Worm (Caenorhabditis elegans) whole organism, mixed stage, embryonic: ENCODE measurements around the gene Y17D7C.6.
A peak's percentile ranks its signal among the peaks of the same experiment; 100 is the strongest.

Experiments used
- M03D4.4 ChIP-seq: sonication (generic microtip); optimal IDR thresholded peaks from 2 replicates; lab custom pipeline; 2017; ENCODE audit warnings: mild to moderate bottlenecking, missing genetic modification characterization, missing compliant biosample characterization
- bed-3 ChIP-seq: fragments of 200-800 bp; sonication (Bioruptor generic); optimal IDR thresholded peaks from 3 replicates; lab custom pipeline; 2018; ENCODE audit warnings: mild to moderate bottlenecking, missing genetic modification characterization, moderate library complexity, missing compliant biosample characterization
- blmp-1 ChIP-seq: fragments of 150-350 bp; optimal IDR thresholded peaks from 2 replicates; lab custom pipeline; 2014; ENCODE audit warnings: missing biosample characterization, missing genetic modification characterization
- ceh-39 ChIP-seq: fragments of 150-350 bp; optimal IDR thresholded peaks from 2 replicates; lab custom pipeline; 2014; ENCODE audit warnings: missing biosample characterization, missing genetic modification characterization
- ceh-43 ChIP-seq: fragments of 200-800 bp; sonication (Bioruptor generic); optimal IDR thresholded peaks from 2 replicates; lab custom pipeline; 2018; ENCODE audit warnings: mild to moderate bottlenecking, missing genetic modification characterization, moderate library complexity, missing compliant biosample characterization
- ceh-83 ChIP-seq: fragments of 200-800 bp; sonication (Bioruptor generic); optimal IDR thresholded peaks from 2 replicates; lab custom pipeline; 2018; ENCODE audit warnings: mild to moderate bottlenecking, missing genetic modification characterization, missing compliant biosample characterization
- ces-1 ChIP-seq: fragments of 150-350 bp; optimal IDR thresholded peaks from 2 replicates; lab custom pipeline; 2014; ENCODE audit warnings: missing biosample characterization, missing genetic modification reagents, missing genetic modification characterization
- cnd-1 ChIP-seq: fragments of 200-800 bp; sonication (Bioruptor generic); optimal IDR thresholded peaks from 2 replicates; lab custom pipeline; 2018; ENCODE audit warnings: mild to moderate bottlenecking, missing genetic modification characterization, missing compliant biosample characterization
- drap-1 ChIP-seq: fragments of 200-800 bp; sonication (Bioruptor generic); optimal IDR thresholded peaks from 3 replicates; lab custom pipeline; 2018; ENCODE audit warnings: mild to moderate bottlenecking, missing genetic modification characterization, missing compliant biosample characterization
- elt-1 ChIP-seq: sonication (generic microtip); optimal IDR thresholded peaks from 2 replicates; lab custom pipeline; 2017; ENCODE audit warnings: missing genetic modification characterization, mild to moderate bottlenecking, missing compliant biosample characterization, antibody characterized with exemption, moderate library complexity, borderline replicate concordance; ENCODE audit not compliant: insufficient read depth
- elt-3 ChIP-seq: fragments of 150-350 bp; optimal IDR thresholded peaks from 2 replicates; lab custom pipeline; 2014; ENCODE audit warnings: missing biosample characterization, missing genetic modification characterization
- flh-1 ChIP-seq: fragments of 200-800 bp; sonication (Bioruptor generic); optimal IDR thresholded peaks from 2 replicates; lab custom pipeline; 2018; ENCODE audit warnings: mild to moderate bottlenecking, missing genetic modification characterization, moderate library complexity, missing compliant biosample characterization
- ham-2 ChIP-seq: fragments of 200-800 bp; sonication (Bioruptor generic); optimal IDR thresholded peaks from 2 replicates; lab custom pipeline; 2018; ENCODE audit warnings: mild to moderate bottlenecking, missing genetic modification characterization, missing compliant biosample characterization
- hlh-1 ChIP-seq: fragments of 150-350 bp; optimal IDR thresholded peaks from 2 replicates; lab custom pipeline; 2014; ENCODE audit warnings: missing biosample characterization, missing genetic modification reagents, missing genetic modification characterization
- lin-13 ChIP-seq: fragments of 150-350 bp; optimal IDR thresholded peaks from 2 replicates; lab custom pipeline; 2014; ENCODE audit warnings: missing biosample characterization, missing genetic modification characterization
- lin-32 ChIP-seq: fragments of 200-800 bp; sonication (Bioruptor generic); optimal IDR thresholded peaks from 2 replicates; lab custom pipeline; 2018; ENCODE audit warnings: mild to moderate bottlenecking, missing genetic modification characterization, missing compliant biosample characterization
- lsy-2 ChIP-seq: fragments of 150-350 bp; optimal IDR thresholded peaks from 2 replicates; lab custom pipeline; 2014; ENCODE audit warnings: missing biosample characterization, missing genetic modification characterization
- mab-5 ChIP-seq: fragments of 150-350 bp; optimal IDR thresholded peaks from 2 replicates; lab custom pipeline; 2014; ENCODE audit warnings: missing biosample characterization, missing genetic modification characterization
- mep-1 ChIP-seq: fragments of 150-350 bp; optimal IDR thresholded peaks from 2 replicates; lab custom pipeline; 2017; ENCODE audit warnings: missing biosample characterization, missing genetic modification reagents, missing genetic modification characterization, inconsistent platforms
- mls-2 ChIP-seq: sonication (generic microtip); optimal IDR thresholded peaks from 2 replicates; lab custom pipeline; 2016; ENCODE audit warnings: mild to moderate bottlenecking, missing genetic modification characterization, moderate library complexity, missing compliant biosample characterization
- nhr-12 ChIP-seq: fragments of 150-350 bp; optimal IDR thresholded peaks from 2 replicates; lab custom pipeline; 2014; ENCODE audit warnings: missing biosample characterization, missing genetic modification characterization
- nhr-2 ChIP-seq: fragments of 150-350 bp; optimal IDR thresholded peaks from 2 replicates; lab custom pipeline; 2014; ENCODE audit warnings: missing biosample characterization, missing genetic modification characterization
- nhr-237 ChIP-seq: fragments of 150-350 bp; optimal IDR thresholded peaks from 2 replicates; lab custom pipeline; 2014; ENCODE audit warnings: missing biosample characterization, missing genetic modification characterization
- nhr-28 ChIP-seq: fragments of 150-350 bp; optimal IDR thresholded peaks from 2 replicates; lab custom pipeline; 2014; ENCODE audit warnings: missing biosample characterization, missing genetic modification characterization
- nhr-76 ChIP-seq: sonication (generic microtip); optimal IDR thresholded peaks from 2 replicates; lab custom pipeline; 2017; ENCODE audit warnings: missing biosample characterization, missing genetic modification characterization
- pha-4 ChIP-seq: fragments of 150-350 bp; optimal IDR thresholded peaks from 2 replicates; lab custom pipeline; 2018; ENCODE audit warnings: missing biosample characterization, missing genetic modification reagents, missing genetic modification characterization
- sem-2 ChIP-seq: fragments of 200-800 bp; sonication (Bioruptor generic); optimal IDR thresholded peaks from 2 replicates; lab custom pipeline; 2018; ENCODE audit warnings: mild to moderate bottlenecking, missing genetic modification characterization, missing compliant biosample characterization
- snpc-4 ChIP-seq: fragments of 150-350 bp; optimal IDR thresholded peaks from 2 replicates; lab custom pipeline; 2014; ENCODE audit warnings: missing biosample characterization, missing genetic modification characterization
- sptf-1 ChIP-seq: sonication (generic microtip); optimal IDR thresholded peaks from 2 replicates; lab custom pipeline; 2017; ENCODE audit warnings: mild to moderate bottlenecking, missing genetic modification characterization, moderate library complexity, missing compliant biosample characterization
- tbx-8 ChIP-seq: fragments of 200-800 bp; sonication (Bioruptor generic); optimal IDR thresholded peaks from 2 replicates; lab custom pipeline; 2018; ENCODE audit warnings: mild to moderate bottlenecking, missing genetic modification characterization, moderate library complexity, missing compliant biosample characterization
- unc-120 ChIP-seq: sonication (generic microtip); optimal IDR thresholded peaks from 2 replicates; lab custom pipeline; 2017; ENCODE audit warnings: missing genetic modification characterization, missing compliant biosample characterization; ENCODE audit not compliant: poor library complexity, severe bottlenecking
- unc-39 ChIP-seq: fragments of 150-350 bp; optimal IDR thresholded peaks from 2 replicates; lab custom pipeline; 2014; ENCODE audit warnings: missing biosample characterization, missing genetic modification characterization
- unc-62 ChIP-seq: fragments of 150-350 bp; optimal IDR thresholded peaks from 2 replicates; lab custom pipeline; 2014; ENCODE audit warnings: missing biosample characterization, missing genetic modification reagents, missing genetic modification characterization
- zip-8 ChIP-seq: fragments of 150-350 bp; optimal IDR thresholded peaks from 2 replicates; lab custom pipeline; 2014; ENCODE audit warnings: missing biosample characterization, missing genetic modification characterization
- ztf-11 ChIP-seq: fragments of 150-350 bp; optimal IDR thresholded peaks from 2 replicates; lab custom pipeline; 2014; ENCODE audit warnings: missing biosample characterization, missing genetic modification characterization

The Y17D7C.6 gene

ce11 chrV:18719956-18720489 lies 10.4 kb downstream of the Y17D7C.6 start, which contains the start of gene Y17D7C.2:
Gene Y17D7C.2 (minus strand): TSS chrV:18719987.
- no peak for TF ChIP-seq ceh-83
- TF ChIP-seq lsy-2 (tag; lab: Kevin White, UChicago), result no peak
- no peak for TF ChIP-seq ztf-11 (tag; lab: Kevin White, UChicago)
- TF ChIP-seq ham-2 (GFP tag; lab: Kevin White, UChicago), result no peak
- TF ChIP-seq nhr-28 (tag; lab: Kevin White, UChicago), result no peak
- TF ChIP-seq cnd-1 (tag; lab: Kevin White, UChicago), result peak; percentile 63
- TF ChIP-seq unc-39 (tag; lab: Kevin White, UChicago), result peak; percentile 48
- peak; percentile 78 for TF ChIP-seq tbx-8
- TF ChIP-seq lin-32, result no peak
- TF ChIP-seq sem-2 (GFP tag; lab: Kevin White, UChicago), result no peak
- TF ChIP-seq bed-3 (GFP tag; lab: Kevin White, UChicago), result no peak
- TF ChIP-seq mls-2, result peak; percentile 40
- TF ChIP-seq hlh-1 (tag; lab: Kevin White, UChicago), result peak; percentile 4
- TF ChIP-seq sptf-1, result no peak
- no peak for TF ChIP-seq flh-1 (GFP tag; lab: Kevin White, UChicago)
- TF ChIP-seq lin-13 (tag; lab: Kevin White, UChicago), result no peak
- no peak for TF ChIP-seq pha-4 (tag; lab: Kevin White, UChicago)
- TF ChIP-seq snpc-4, result no peak
- TF ChIP-seq nhr-237 (tag; lab: Kevin White, UChicago), result no peak
- no peak for TF ChIP-seq elt-1
- no peak for TF ChIP-seq unc-62
- no peak for TF ChIP-seq nhr-2
- TF ChIP-seq M03D4.4 (tag; lab: Kevin White, UChicago), result peak; percentile 28
- TF ChIP-seq unc-120, result no peak
- TF ChIP-seq ceh-39 (tag; lab: Kevin White, UChicago), result no peak
- no peak for TF ChIP-seq blmp-1 (tag; lab: Kevin White, UChicago)
- no peak for TF ChIP-seq elt-3
- TF ChIP-seq ces-1, result no peak

- TF ChIP-seq mep-1 (tag; lab: Kevin White, UChicago) (no peak), elt-3 (no peak), hlh-1 (tag; lab: Kevin White, UChicago) (no peak), snpc-4 (no peak), nhr-237 (tag; lab: Kevin White, UChicago) (no peak), nhr-2 (no peak), pha-4 (tag; lab: Kevin White, UChicago) (no peak), lsy-2 (tag; lab: Kevin White, UChicago) (no peak), ces-1 (no peak), nhr-12 (tag; lab: Kevin White, UChicago) (no peak), ceh-43 (GFP tag; lab: Kevin White, UChicago) (no peak), elt-1 (no peak), nhr-76 (tag; lab: Kevin White, UChicago) (no peak), blmp-1 (tag; lab: Kevin White, UChicago) (no peak), cnd-1 (tag; lab: Kevin White, UChicago) (no peak), flh-1 (GFP tag; lab: Kevin White, UChicago) (no peak), unc-120 (no peak)
- TF ChIP-seq, all 35 proteins: peak for 0
Measured at ce11 chrV:18721873-18722272, 12.3 kb downstream of the Y17D7C.6 start.

ce11 chrV:18722510-18723299 lies 13.1 kb downstream of the Y17D7C.6 start:
- TF ChIP-seq flh-1 (GFP tag; lab: Kevin White, UChicago), result no peak
- no peak for TF ChIP-seq nhr-76 (tag; lab: Kevin White, UChicago)
- TF ChIP-seq zip-8 (tag; lab: Kevin White, UChicago), result no peak
- no peak for TF ChIP-seq sem-2 (GFP tag; lab: Kevin White, UChicago)
- TF ChIP-seq, all 35 proteins: peak for 0

- TF ChIP-seq lin-32, result peak; percentile 3
- no peak for TF ChIP-seq elt-1
- TF ChIP-seq nhr-28 (tag; lab: Kevin White, UChicago), result no peak
- no peak for TF ChIP-seq ceh-43 (GFP tag; lab: Kevin White, UChicago)
- peak; percentile 92 for TF ChIP-seq hlh-1 (tag; lab: Kevin White, UChicago)
- no peak for TF ChIP-seq M03D4.4 (tag; lab: Kevin White, UChicago)
- TF ChIP-seq lin-13 (tag; lab: Kevin White, UChicago), result peak; percentile 86
- peak; percentile 13 for TF ChIP-seq elt-3
- no peak for TF ChIP-seq ham-2 (GFP tag; lab: Kevin White, UChicago)
- no peak for TF ChIP-seq sem-2 (GFP tag; lab: Kevin White, UChicago)
- no peak for TF ChIP-seq ceh-83
- peak; percentile 24 for TF ChIP-seq mls-2
- TF ChIP-seq pha-4 (tag; lab: Kevin White, UChicago), result peak; percentile 97
- no peak for TF ChIP-seq sptf-1
- TF ChIP-seq nhr-2, result peak; percentile 83
- TF ChIP-seq ces-1, result peak; percentile 96
- TF ChIP-seq lsy-2 (tag; lab: Kevin White, UChicago), result peak; percentile 89
- TF ChIP-seq bed-3 (GFP tag; lab: Kevin White, UChicago), result no peak
- peak; percentile 52 for TF ChIP-seq unc-120
- no peak for TF ChIP-seq drap-1 (GFP tag; lab: Kevin White, UChicago)
- TF ChIP-seq tbx-8, result no peak
- TF ChIP-seq zip-8 (tag; lab: Kevin White, UChicago), result no peak
- TF ChIP-seq ztf-11 (tag; lab: Kevin White, UChicago), result peak; percentile 22
- peak; percentile 99 for TF ChIP-seq ceh-39 (tag; lab: Kevin White, UChicago)
- TF ChIP-seq nhr-237 (tag; lab: Kevin White, UChicago), result peak; percentile 93
- TF ChIP-seq snpc-4, result no peak
- TF ChIP-seq flh-1 (GFP tag; lab: Kevin White, UChicago), result no peak
- TF ChIP-seq mab-5 (tag; lab: Kevin White, UChicago), result peak; percentile 86
- TF ChIP-seq nhr-76 (tag; lab: Kevin White, UChicago), result no peak
- TF ChIP-seq cnd-1 (tag; lab: Kevin White, UChicago), result peak; percentile 50
- no peak for TF ChIP-seq blmp-1 (tag; lab: Kevin White, UChicago)
- TF ChIP-seq unc-62, result peak; percentile 83
- TF ChIP-seq nhr-12 (tag; lab: Kevin White, UChicago), result no peak
- peak; percentile 80 for TF ChIP-seq mep-1 (tag; lab: Kevin White, UChicago)
- TF ChIP-seq unc-39 (tag; lab: Kevin White, UChicago), result no peak
Measured at ce11 chrV:18723604-18724003, 14.0 kb downstream of the Y17D7C.6 start.
